Fruit fly (Drosophila melanogaster): ENCODE measurements around the gene CG17075.

CG17075 gene

dm6 chr2L:252174-252573, 15.1 kb downstream of the CG17075 start, which contains the start of gene Rpp30 (continued):
- no peak for TF ChIP-seq CG1233 (GFP tag; optimal IDR thresholded peaks at IDR 0.05)
- no peak for TF ChIP-seq CG12744 (GFP tag; optimal IDR thresholded peaks at IDR 0.05)
- TF ChIP-seq CG6175 (GFP tag; IDR thresholded peaks at IDR 0.05): no peak
- TF ChIP-seq salm (tag; optimal IDR thresholded peaks at IDR 0.05): no peak
- TF ChIP-seq CG11696 (GFP tag; IDR thresholded peaks at IDR 0.05): no peak
- TF ChIP-seq fru (optimal IDR thresholded peaks at IDR 0.05): no peak
- TF ChIP-seq zfh1 (GFP tag; IDR thresholded peaks at IDR 0.05): no peak
- TF ChIP-seq CG5245 (GFP tag; optimal IDR thresholded peaks at IDR 0.05): no peak
- no peak for TF ChIP-seq CG3838 (GFP tag; optimal IDR thresholded peaks at IDR 0.05)
- no peak for TF ChIP-seq CG10431 (GFP tag; optimal IDR thresholded peaks at IDR 0.05)
- TF ChIP-seq eve (GFP tag; optimal IDR thresholded peaks at IDR 0.05): no peak
- no peak for TF ChIP-seq CG8359 (GFP tag; optimal IDR thresholded peaks at IDR 0.05; ENCODE audit: borderline replicate concordance)
- no peak for TF ChIP-seq Side (GFP tag; optimal IDR thresholded peaks at IDR 0.05)
- TF ChIP-seq unpg (GFP tag; optimal IDR thresholded peaks at IDR 0.05): no peak
- no peak for TF ChIP-seq p53 (GFP tag; optimal IDR thresholded peaks at IDR 0.05)
- TF ChIP-seq gsb-n (tag; optimal IDR thresholded peaks at IDR 0.05): no peak
- no peak for TF ChIP-seq CG7987 (GFP tag; optimal IDR thresholded peaks at IDR 0.05)
- no peak for TF ChIP-seq CG2889 (GFP tag; IDR thresholded peaks at IDR 0.05)
- TF ChIP-seq CG10979 (tag; optimal IDR thresholded peaks at IDR 0.05): no peak
- peak; percentile 10 for TF ChIP-seq CG33213 (GFP tag; optimal IDR thresholded peaks at IDR 0.05)
- no peak for TF ChIP-seq Rx (GFP tag; IDR thresholded peaks at IDR 0.05)
- TF ChIP-seq Camta (GFP tag; optimal IDR thresholded peaks at IDR 0.05): no peak
- TF ChIP-seq Taf1 (GFP tag; IDR thresholded peaks at IDR 0.05): no peak
- no peak for TF ChIP-seq Kr (GFP tag; optimal IDR thresholded peaks at IDR 0.05)
- TF ChIP-seq CG10147 (GFP tag; optimal IDR thresholded peaks at IDR 0.05): no peak
- no peak for TF ChIP-seq maf-S (GFP tag; optimal IDR thresholded peaks at IDR 0.05)
- TF ChIP-seq vfl (GFP tag; optimal IDR thresholded peaks at IDR 0.05): no peak
- no peak for TF ChIP-seq CG7786 (GFP tag; optimal IDR thresholded peaks at IDR 0.05)
- no peak for TF ChIP-seq crol (GFP tag; IDR thresholded peaks at IDR 0.05)
- no peak for TF ChIP-seq CG17186 (GFP tag; optimal IDR thresholded peaks at IDR 0.05)
- TF ChIP-seq scrt (GFP tag; optimal IDR thresholded peaks at IDR 0.05): peak; percentile 95
- TF ChIP-seq MBD-R2 (GFP tag; IDR thresholded peaks at IDR 0.05): peak; percentile 95
- no peak for TF ChIP-seq CG4282 (GFP tag; optimal IDR thresholded peaks at IDR 0.05)
- TF ChIP-seq nmo (GFP tag; optimal IDR thresholded peaks at IDR 0.05): no peak
- TF ChIP-seq CG12071 (GFP tag; optimal IDR thresholded peaks at IDR 0.05): no peak
- TF ChIP-seq Poxn (GFP tag; IDR thresholded peaks at IDR 0.05): no peak
- no peak for TF ChIP-seq HLHmδ (GFP tag; optimal IDR thresholded peaks at IDR 0.05)
- no peak for TF ChIP-seq CG11560 (tag; IDR thresholded peaks at IDR 0.05)
- no peak for TF ChIP-seq NC2α (GFP tag; optimal IDR thresholded peaks at IDR 0.05)
- TF ChIP-seq ssp (GFP tag; IDR thresholded peaks at IDR 0.05): no peak
- TF ChIP-seq CG18619 (GFP tag; optimal IDR thresholded peaks at IDR 0.05): no peak
- no peak for TF ChIP-seq CG10654 (GFP tag; optimal IDR thresholded peaks at IDR 0.05)
- no peak for TF ChIP-seq ken (GFP tag; IDR thresholded peaks at IDR 0.05)
- TF ChIP-seq CG15696 (tag; optimal IDR thresholded peaks at IDR 0.05): no peak
- TF ChIP-seq phol (tag; optimal IDR thresholded peaks at IDR 0.05): peak; percentile 38
- no peak for TF ChIP-seq Adf1 (GFP tag; IDR thresholded peaks at IDR 0.05)
- peak; percentile 14; the same call in 1 of the 2 replicates for TF ChIP-seq bbx (GFP tag; IDR thresholded peaks at IDR 0.05; ENCODE audit: partially characterized antibody)
- no peak for TF ChIP-seq seq (GFP tag; IDR thresholded peaks at IDR 0.05)
- TF ChIP-seq Asciz (GFP tag; optimal IDR thresholded peaks at IDR 0.05): no peak
- TF ChIP-seq CG3281 (GFP tag; optimal IDR thresholded peaks at IDR 0.05): no peak
- TF ChIP-seq CG13287 (GFP tag; IDR thresholded peaks at IDR 0.05; ENCODE audit: partially characterized antibody): peak; percentile 63
- no peak for TF ChIP-seq chif (GFP tag; optimal IDR thresholded peaks at IDR 0.05)
- TF ChIP-seq CG30431 (GFP tag; optimal IDR thresholded peaks at IDR 0.05): no peak
